Fruit fly (Drosophila melanogaster) whole organism, embryonic: ENCODE measurements around the gene Rtc1.
A peak's percentile ranks its signal among the peaks of the same experiment; 100 is the strongest.

Source experiments
- Abd-B ChIP-seq: fragments of 200-800 bp; sonication (Bioruptor generic); optimal IDR thresholded peaks from 2 replicates; lab custom pipeline; 2018; ENCODE audit warnings: missing biosample characterization, mild to moderate bottlenecking, missing genetic modification characterization, moderate library complexity
- Awh ChIP-seq: fragments of 200-800 bp; sonication (Bioruptor generic); IDR thresholded peaks from 2 replicates; pipeline ENCODE4, ENCODE4 v1.3.6; 2022; ENCODE audit warnings: missing biosample characterization, missing genetic modification characterization
- BEAF-32 ChIP-seq: fragments of 200-800 bp; sonication (Bioruptor generic); optimal IDR thresholded peaks from 3 replicates; lab custom pipeline; 2017; ENCODE audit warnings: missing biosample characterization, missing genetic modification characterization, mild to moderate bottlenecking, moderate library complexity, missing genetic modification reagents
- C15 ChIP-seq: fragments of 200-800 bp; sonication (Bioruptor generic); IDR thresholded peaks from 3 replicates; pipeline ENCODE4 v1.3.6; 2022; ENCODE audit warnings: missing biosample characterization, missing genetic modification characterization
- CG10274 ChIP-seq: fragments of 200-800 bp; sonication (Bioruptor generic); optimal IDR thresholded peaks from 3 replicates; lab custom pipeline; 2017; ENCODE audit warnings: missing biosample characterization, mild to moderate bottlenecking, missing genetic modification characterization
- CG10431 ChIP-seq: fragments of 200-800 bp; sonication (Bioruptor generic); optimal IDR thresholded peaks from 3 replicates; lab custom pipeline; 2018; ENCODE audit warnings: missing biosample characterization, mild to moderate bottlenecking, missing genetic modification characterization
- CG10654 ChIP-seq: fragments of 200-800 bp; sonication (Bioruptor generic); optimal IDR thresholded peaks from 2 replicates; lab custom pipeline; 2016; ENCODE audit warnings: missing biosample characterization, missing genetic modification characterization
- CG10959 ChIP-seq: fragments of 200-800 bp; sonication (Bioruptor generic); IDR thresholded peaks from 2 replicates; pipeline ENCODE4 v1.3.6; 2022; ENCODE audit warnings: missing biosample characterization, missing genetic modification characterization
- CG11093 ChIP-seq: fragments of 200-800 bp; sonication (Bioruptor generic); IDR thresholded peaks from 3 replicates; pipeline ENCODE4 v1.3.6; 2022; ENCODE audit warnings: missing biosample characterization, missing genetic modification characterization
- CG11696 ChIP-seq: fragments of 200-800 bp; sonication (Bioruptor generic); IDR thresholded peaks from 2 replicates; pipeline ENCODE4 v1.3.6; 2022; ENCODE audit warnings: missing biosample characterization, missing genetic modification characterization
- CG12071 ChIP-seq: fragments of 200-800 bp; sonication (Bioruptor generic); optimal IDR thresholded peaks from 3 replicates; lab custom pipeline; 2018; ENCODE audit warnings: missing biosample characterization, mild to moderate bottlenecking, missing genetic modification characterization
- CG14050 ChIP-seq: fragments of 200-800 bp; sonication (Bioruptor generic); IDR thresholded peaks from 3 replicates; pipeline ENCODE4 v1.3.6; 2022; ENCODE audit warnings: missing biosample characterization, missing genetic modification characterization
- CG15073 ChIP-seq: fragments of 200-800 bp; sonication (Bioruptor generic); optimal IDR thresholded peaks from 2 replicates; lab custom pipeline; 2016; ENCODE audit warnings: missing biosample characterization, missing genetic modification characterization
- CG16815 ChIP-seq: fragments of 200-800 bp; sonication (Bioruptor generic); optimal IDR thresholded peaks from 3 replicates; lab custom pipeline; 2017; ENCODE audit warnings: missing biosample characterization, mild to moderate bottlenecking, missing genetic modification characterization
- CG17359 ChIP-seq: fragments of 200-800 bp; sonication (Bioruptor generic); optimal IDR thresholded peaks from 3 replicates; lab custom pipeline; 2018; ENCODE audit warnings: missing biosample characterization, mild to moderate bottlenecking, missing genetic modification characterization, moderate library complexity
- CG17385 ChIP-seq: fragments of 200-800 bp; sonication (Bioruptor generic); optimal IDR thresholded peaks from 3 replicates; lab custom pipeline; 2018; ENCODE audit warnings: missing biosample characterization, mild to moderate bottlenecking, missing genetic modification characterization
- CG17829 ChIP-seq: fragments of 200-800 bp; optimal IDR thresholded peaks from 2 replicates; lab custom pipeline; 2019; ENCODE audit warnings: missing biosample characterization, mild to moderate bottlenecking, missing genetic modification characterization, moderate library complexity
- CG18262 ChIP-seq: fragments of 200-800 bp; optimal IDR thresholded peaks from 3 replicates; lab custom pipeline; 2019; ENCODE audit warnings: missing biosample characterization, mild to moderate bottlenecking, missing genetic modification characterization, moderate library complexity
- CG18599 ChIP-seq: fragments of 200-800 bp; sonication (Bioruptor generic); optimal IDR thresholded peaks from 3 replicates; lab custom pipeline; 2017; ENCODE audit warnings: missing biosample characterization, missing genetic modification characterization, mild to moderate bottlenecking, moderate library complexity, missing genetic modification reagents
- CG2116 ChIP-seq: fragments of 200-800 bp; sonication (Bioruptor generic); optimal IDR thresholded peaks from 3 replicates; lab custom pipeline; 2018; ENCODE audit warnings: missing biosample characterization, mild to moderate bottlenecking, missing genetic modification characterization
- CG2120 ChIP-seq: fragments of 200-800 bp; sonication (Bioruptor generic); optimal IDR thresholded peaks from 3 replicates; lab custom pipeline; 2016; ENCODE audit warnings: missing biosample characterization, missing genetic modification characterization
- CG2712 ChIP-seq: fragments of 200-800 bp; optimal IDR thresholded peaks from 3 replicates; lab custom pipeline; 2019; ENCODE audit warnings: missing biosample characterization, mild to moderate bottlenecking, missing genetic modification characterization, moderate library complexity
- CG2875 ChIP-seq: fragments of 200-800 bp; sonication (Bioruptor generic); optimal IDR thresholded peaks from 2 replicates; lab custom pipeline; 2017; ENCODE audit warnings: missing biosample characterization, mild to moderate bottlenecking, missing genetic modification characterization, missing genetic modification reagents
- CG30020 ChIP-seq: fragments of 200-800 bp; optimal IDR thresholded peaks from 2 replicates; lab custom pipeline; 2019; ENCODE audit warnings: missing biosample characterization, mild to moderate bottlenecking, missing genetic modification characterization, moderate library complexity
- CG5180 ChIP-seq: fragments of 200-800 bp; sonication (Bioruptor generic); optimal IDR thresholded peaks from 3 replicates; lab custom pipeline; 2017; ENCODE audit warnings: missing biosample characterization, missing genetic modification characterization, mild to moderate bottlenecking, moderate library complexity, missing genetic modification reagents
- CG5245 ChIP-seq: fragments of 200-800 bp; sonication (Bioruptor generic); optimal IDR thresholded peaks from 3 replicates; lab custom pipeline; 2016; ENCODE audit warnings: missing biosample characterization, missing genetic modification characterization
- CG6791 ChIP-seq: fragments of 200-800 bp; sonication (Bioruptor generic); IDR thresholded peaks from 3 replicates; pipeline ENCODE4 v1.3.6; 2022; ENCODE audit warnings: missing biosample characterization, missing genetic modification characterization; ENCODE audit not compliant: partially characterized antibody
- D ChIP-seq, 2 experiments: fragments of 200-800 bp in 1 of 2; fragments of >200 bp in 1 of 2; sonication (Bioruptor generic) in 1 of 2; optimal IDR thresholded peaks; 2 replicates in 1 of 2; 3 replicates in 1 of 2; lab custom pipeline; 2017; ENCODE audit warnings: mild to moderate bottlenecking in 1 of 2, missing biosample characterization in 1 of 2, missing genetic modification characterization in 1 of 2, missing genetic modification reagents in 1 of 2
- Dref ChIP-seq: fragments of 200-800 bp; sonication (Bioruptor generic); IDR thresholded peaks from 2 replicates; pipeline ENCODE4 v1.3.6; 2022; ENCODE audit warnings: missing biosample characterization, missing genetic modification characterization
- Ets97D ChIP-seq: fragments of 200-800 bp; sonication (Bioruptor generic); optimal IDR thresholded peaks from 3 replicates; lab custom pipeline; 2016; ENCODE audit warnings: missing biosample characterization, missing genetic modification characterization
- Fer2 ChIP-seq: fragments of 200-800 bp; sonication (Bioruptor generic); optimal IDR thresholded peaks from 2 replicates; lab custom pipeline; 2018; ENCODE audit warnings: missing biosample characterization, mild to moderate bottlenecking, missing genetic modification characterization, moderate library complexity
- HLH54F ChIP-seq: fragments of 200-800 bp; sonication (Bioruptor generic); optimal IDR thresholded peaks from 3 replicates; lab custom pipeline; 2016; ENCODE audit warnings: missing biosample characterization, missing genetic modification characterization
- Hand ChIP-seq: fragments of 200-800 bp; sonication (Bioruptor generic); optimal IDR thresholded peaks from 2 replicates; lab custom pipeline; 2017; ENCODE audit warnings: mild to moderate bottlenecking, missing biosample characterization, missing genetic modification reagents, missing genetic modification characterization
- HmgD ChIP-seq: fragments of 200-800 bp; sonication (Bioruptor generic); optimal IDR thresholded peaks from 3 replicates; lab custom pipeline; 2016; ENCODE audit warnings: missing biosample characterization, missing genetic modification characterization
- Jarid2 ChIP-seq: fragments of 200-800 bp; sonication (Bioruptor generic); optimal IDR thresholded peaks from 3 replicates; lab custom pipeline; 2017; ENCODE audit warnings: mild to moderate bottlenecking, missing biosample characterization, missing genetic modification reagents, missing genetic modification characterization
- Meics ChIP-seq: fragments of 200-800 bp; sonication (Bioruptor generic); optimal IDR thresholded peaks from 2 replicates; lab custom pipeline; 2017; ENCODE audit warnings: missing biosample characterization, mild to moderate bottlenecking, missing genetic modification characterization
- Myb ChIP-seq: fragments of 200-800 bp; sonication (Bioruptor generic); optimal IDR thresholded peaks from 2 replicates; lab custom pipeline; 2016; ENCODE audit warnings: missing biosample characterization, missing genetic modification characterization
- NC2α ChIP-seq: fragments of 200-800 bp; sonication (Bioruptor generic); optimal IDR thresholded peaks from 2 replicates; lab custom pipeline; 2016; ENCODE audit warnings: missing biosample characterization, missing genetic modification characterization
- Nf-YA ChIP-seq: fragments of 200-800 bp; sonication (Bioruptor generic); IDR thresholded peaks from 2 replicates; pipeline ENCODE4 v1.3.6; 2022; ENCODE audit warnings: missing biosample characterization, missing genetic modification characterization
- Spps ChIP-seq: fragments of 200-800 bp; sonication (Bioruptor generic); optimal IDR thresholded peaks from 2 replicates; lab custom pipeline; 2018; ENCODE audit warnings: missing biosample characterization, mild to moderate bottlenecking, missing genetic modification characterization
- emc ChIP-seq: fragments of 200-800 bp; sonication (Bioruptor generic); optimal IDR thresholded peaks from 2 replicates; lab custom pipeline; 2016; ENCODE audit warnings: missing biosample characterization, missing genetic modification characterization
- gem ChIP-seq: fragments of 200-800 bp; sonication (Bioruptor generic); optimal IDR thresholded peaks from 2 replicates; lab custom pipeline; 2019; ENCODE audit warnings: missing biosample characterization, mild to moderate bottlenecking, missing genetic modification characterization, moderate library complexity
- oc ChIP-seq: fragments of 200-800 bp; sonication (Bioruptor generic); optimal IDR thresholded peaks from 2 replicates; lab custom pipeline; 2018; ENCODE audit warnings: missing biosample characterization, mild to moderate bottlenecking, missing genetic modification characterization, moderate library complexity
- seq ChIP-seq: fragments of 200-800 bp; sonication (Bioruptor generic); IDR thresholded peaks from 2 replicates; pipeline ENCODE4 v1.3.6; 2022; ENCODE audit warnings: missing biosample characterization, missing genetic modification characterization
- slbo ChIP-seq: fragments of 200-800 bp; sonication (Bioruptor generic); IDR thresholded peaks from 2 replicates; pipeline ENCODE4 v1.3.6; 2022; ENCODE audit warnings: missing biosample characterization, missing genetic modification characterization
- sna ChIP-seq: fragments of 200-800 bp; sonication (Bioruptor generic); IDR thresholded peaks from 2 replicates; pipeline ENCODE4 v1.3.6; 2022; ENCODE audit warnings: missing biosample characterization, missing genetic modification characterization; ENCODE audit not compliant: partially characterized antibody
- sob ChIP-seq: fragments of 200-800 bp; sonication (Bioruptor generic); IDR thresholded peaks from 2 replicates; pipeline ENCODE4 v1.3.6; 2022; ENCODE audit warnings: missing biosample characterization, missing genetic modification characterization
- ssp ChIP-seq: fragments of 200-800 bp; sonication (Bioruptor generic); IDR thresholded peaks from 2 replicates; pipeline ENCODE4 v1.3.6; 2022; ENCODE audit warnings: missing biosample characterization, missing genetic modification characterization
- tio ChIP-seq: fragments of 200-800 bp; sonication (Bioruptor generic); optimal IDR thresholded peaks from 2 replicates; lab custom pipeline; 2017; ENCODE audit warnings: missing biosample characterization, missing genetic modification characterization, inconsistent platforms

Gene Rtc1

DNA sequence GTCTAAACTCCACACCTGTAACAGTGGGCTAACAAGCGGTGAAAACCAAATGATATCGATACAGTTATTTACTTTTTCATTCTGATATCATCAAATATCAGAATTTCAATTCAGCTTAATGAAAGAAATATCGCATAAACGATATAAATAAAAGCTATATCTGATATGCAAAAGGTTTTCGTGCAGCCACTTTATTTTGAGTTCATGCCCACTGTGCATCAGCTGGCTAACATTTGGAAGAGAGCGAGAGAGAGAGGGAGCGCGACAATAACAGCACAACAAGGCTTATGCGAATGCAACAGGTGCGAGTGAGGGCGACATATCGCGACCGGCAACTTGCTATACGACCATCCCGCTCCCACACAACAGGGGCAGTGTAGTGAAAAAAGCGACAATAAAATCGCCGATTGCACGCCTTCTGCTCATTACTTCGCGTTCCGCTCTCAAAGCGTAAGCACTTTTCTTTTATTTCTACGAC, 17.5 kb upstream of the Rtc1 start, which contains the start of gene CG11151 (continued):
- TF ChIP-seq CG14050 (GFP tag; lab: Robert Waterston, UW) = peak; percentile 94
- peak; percentile 87 for TF ChIP-seq CG11696 (GFP tag; lab: Robert Waterston, UW)
- peak; percentile 95 for TF ChIP-seq Abd-B (GFP tag; lab: Kevin White, UChicago)
- peak; percentile 93 for TF ChIP-seq Spps (tag; lab: Kevin White, UChicago)
- peak; percentile 80 for TF ChIP-seq CG30020 (tag; lab: Kevin White, UChicago)
- peak; percentile 97 for TF ChIP-seq HLH54F
- TF ChIP-seq seq (GFP tag; lab: Robert Waterston, UW) = peak; percentile 96
- peak; percentile 40 for TF ChIP-seq BEAF-32 (GFP tag; lab: Kevin White, UChicago)
- TF ChIP-seq Jarid2 (GFP tag; lab: Kevin White, UChicago) = peak; percentile 78
- TF ChIP-seq ssp (GFP tag; lab: Robert Waterston, UW) = peak; percentile 85
- peak; percentile 91 for TF ChIP-seq Nf-YA (GFP tag; lab: Robert Waterston, UW)
- TF ChIP-seq CG2875 = peak; percentile 96
- peak; percentile 97 for TF ChIP-seq Meics (GFP tag; lab: Kevin White, UChicago)
- TF ChIP-seq Hand (GFP tag; lab: Kevin White, UChicago) = peak; percentile 96
- peak; percentile 95 for TF ChIP-seq CG5245 (GFP tag; lab: Kevin White, UChicago)
- TF ChIP-seq CG10654 = peak; percentile 95
- TF ChIP-seq NC2α (GFP tag; lab: Kevin White, UChicago) = peak; percentile 96
- TF ChIP-seq CG11093 = peak; percentile 85
- peak; percentile 88 for TF ChIP-seq emc
- TF ChIP-seq CG15073 = peak; percentile 76
- TF ChIP-seq tio (GFP tag; lab: Kevin White, UChicago) = peak; percentile 95
- TF ChIP-seq sob (GFP tag; lab: Robert Waterston, UW) = peak; percentile 94
- peak; percentile 86 for TF ChIP-seq CG10274 (GFP tag; lab: Kevin White, UChicago)
- peak; percentile 81 for TF ChIP-seq CG2116
- TF ChIP-seq CG17385 (GFP tag; lab: Kevin White, UChicago) = peak; percentile 95
- peak; percentile 97 for TF ChIP-seq oc (tag; lab: Kevin White, UChicago)
- peak; percentile 93 for TF ChIP-seq Fer2 (tag; lab: Kevin White, UChicago)
- TF ChIP-seq Ets97D = peak; percentile 86
- TF ChIP-seq CG12071 (GFP tag; lab: Kevin White, UChicago) = peak; percentile 98
- peak; percentile 96 for TF ChIP-seq slbo (GFP tag; lab: Robert Waterston, UW)
- peak; percentile 98 for TF ChIP-seq CG2120 (GFP tag; lab: Kevin White, UChicago)
- peak; percentile 31; the same call in 1 of the 2 replicates for TF ChIP-seq Dref (GFP tag; lab: Robert Waterston, UW)
- peak; percentile 93 for TF ChIP-seq HmgD
- peak; percentile 84 for TF ChIP-seq CG5180 (GFP tag; lab: Kevin White, UChicago)
- TF ChIP-seq CG2712 (tag; lab: Kevin White, UChicago) = peak; percentile 97
- TF ChIP-seq sna = peak; percentile 49; the same call in 1 of the 2 replicates
- TF ChIP-seq CG17829 (tag; lab: Kevin White, UChicago) = peak; percentile 97
- peak; percentile 92 for TF ChIP-seq Awh (GFP tag; lab: Robert Waterston, UW)
- TF ChIP-seq CG10431 (GFP tag; lab: Kevin White, UChicago) = peak; percentile 86
- peak; percentile 97 for TF ChIP-seq CG18262 (tag; lab: Kevin White, UChicago)
- peak; percentile 66; the same call in 2 of the 3 replicates for TF ChIP-seq CG6791 (GFP tag; lab: Robert Waterston, UW)
- peak; percentile 94 for TF ChIP-seq CG10959 (GFP tag; lab: Robert Waterston, UW)
- TF ChIP-seq CG17359 (tag; lab: Kevin White, UChicago) = peak; percentile 98
- no peak for TF ChIP-seq D (optimal IDR thresholded peaks at IDR 0.05; lab: Kevin White, UChicago)
- peak; percentile 95 for TF ChIP-seq D (GFP tag; optimal IDR thresholded peaks at IDR 0.05; lab: Kevin White, UChicago)
- peak; percentile 99 for TF ChIP-seq gem (tag; lab: Kevin White, UChicago)
- peak; percentile 80; the same call in 2 of the 3 replicates for TF ChIP-seq C15
- peak; percentile 98 for TF ChIP-seq CG18599 (GFP tag; lab: Kevin White, UChicago)
- TF ChIP-seq CG16815 (GFP tag; lab: Kevin White, UChicago) = peak; percentile 96
- TF ChIP-seq Myb = peak; percentile 89
